Fruit fly (Drosophila melanogaster): ENCODE measurements around the gene Snap25.

- no peak for TF ChIP-seq CG8478 (optimal IDR thresholded peaks at IDR 0.05)
- TF ChIP-seq CTCF (optimal IDR thresholded peaks at IDR 0.05) = no peak
These were observed 157.4 kb downstream of the Snap25 start for dm6 chr3L:24231350-24231749.

Measured in S2 (cell line).